Worm (Caenorhabditis elegans) whole organism, early embryonic: ENCODE data around the gene cdr-7.

ENCODE experiments used
- F13C5.2 ChIP-seq: sonication (generic microtip); optimal IDR thresholded peaks from 2 replicates; lab custom pipeline; 2017; ENCODE audit warnings: mild to moderate bottlenecking, missing genetic modification characterization, inconsistent platforms, missing compliant biosample characterization
- aly-1 ChIP-seq: sonication (generic microtip); optimal IDR thresholded peaks from 2 replicates; lab custom pipeline; 2016; ENCODE audit warnings: missing genetic modification characterization, missing compliant biosample characterization
- ama-1 ChIP-seq: fragments of 150-350 bp; optimal IDR thresholded peaks from 2 replicates; lab custom pipeline; 2014
- ceh-36 ChIP-seq: sonication (generic microtip); optimal IDR thresholded peaks from 2 replicates; lab custom pipeline; 2016; ENCODE audit warnings: missing genetic modification characterization, inconsistent platforms, missing compliant biosample characterization
- flt-1 ChIP-seq: fragments of 200-800 bp; sonication (Bioruptor generic); IDR thresholded peaks from 2 replicates; pipeline ENCODE4 v1.3.6; 2022; ENCODE audit warnings: missing genetic modification characterization, missing compliant biosample characterization
- sea-1 ChIP-seq: fragments of 200-800 bp; sonication (Bioruptor generic); conservative IDR thresholded peaks from 2 replicates; pipeline ENCODE4 v1.3.6; 2022; ENCODE audit warnings: missing genetic modification characterization, missing compliant biosample characterization
- tbx-37 ChIP-seq: fragments of 200-800 bp; sonication (Bioruptor generic); conservative IDR thresholded peaks from 2 replicates; pipeline ENCODE4 v1.3.6; 2022; ENCODE audit warnings: missing genetic modification reagents, missing genetic modification characterization, missing compliant biosample characterization
- tra-4 ChIP-seq: sonication (generic microtip); optimal IDR thresholded peaks from 2 replicates; lab custom pipeline; 2017; ENCODE audit warnings: missing genetic modification characterization, missing compliant biosample characterization

DNA sequence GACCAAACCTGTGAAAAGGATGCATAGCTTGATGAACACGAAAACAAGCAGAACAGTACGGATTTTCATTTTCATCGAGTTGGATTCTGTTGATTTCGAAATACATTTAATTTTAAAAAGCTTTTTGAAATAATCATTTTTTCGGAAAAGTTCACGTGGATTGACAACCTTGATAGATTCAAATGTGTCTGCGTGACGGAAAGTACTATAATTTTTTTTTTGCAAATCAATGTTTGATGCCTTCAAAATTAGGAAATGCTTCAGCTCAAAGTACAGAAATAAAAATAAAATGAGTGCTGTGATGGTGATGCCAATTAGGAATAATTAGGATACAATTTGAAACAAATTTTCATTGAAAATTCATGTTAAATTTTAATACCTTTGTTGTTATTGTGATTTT is 8.9 kb upstream of the cdr-7 start, which contains the start of gene C54D10.4:
- TF ChIP-seq ceh-36 (tag; lab: Kevin White, UChicago) (no peak), ama-1 (no peak), aly-1 (tag; lab: Kevin White, UChicago) (no peak), tbx-37 (GFP tag; lab: Robert Waterston, UW) (no peak), sea-1 (GFP tag; lab: Robert Waterston, UW) (no peak), flt-1 (no peak), F13C5.2 (tag; lab: Kevin White, UChicago) (no peak), tra-4 (no peak)
